Fruit fly (Drosophila melanogaster): ENCODE data around the gene CG5555.

CG5555 gene

dm6 chr3R:19151848-19152787 is 28.2 kb downstream of the CG5555 start:
- TF ChIP-seq Pif1A (GFP tag; optimal IDR thresholded peaks at IDR 0.05) (peak; percentile 14), CG4496 (GFP tag; IDR thresholded peaks at IDR 0.05) (peak; percentile 44; the same call in 1 of the 3 replicates), CG32121 (GFP tag; IDR thresholded peaks at IDR 0.05) (peak; percentile 62), CG12605 (GFP tag; IDR thresholded peaks at IDR 0.05) (peak; percentile 45; the same call in 1 of the 2 replicates), CG8159 (tag; optimal IDR thresholded peaks at IDR 0.05) (peak; percentile 9), CG10348 (GFP tag; IDR thresholded peaks at IDR 0.05) (no peak), Ets98B (GFP tag; IDR thresholded peaks at IDR 0.05) (peak; percentile 67), fd96Ca (GFP tag; IDR thresholded peaks at IDR 0.05) (no peak), CG17806 (tag; optimal IDR thresholded peaks at IDR 0.05) (no peak), CG15710 (tag; optimal IDR thresholded peaks at IDR 0.05) (peak; percentile 2), Snoo (tag; optimal IDR thresholded peaks at IDR 0.05) (peak; percentile 13)

DNA sequence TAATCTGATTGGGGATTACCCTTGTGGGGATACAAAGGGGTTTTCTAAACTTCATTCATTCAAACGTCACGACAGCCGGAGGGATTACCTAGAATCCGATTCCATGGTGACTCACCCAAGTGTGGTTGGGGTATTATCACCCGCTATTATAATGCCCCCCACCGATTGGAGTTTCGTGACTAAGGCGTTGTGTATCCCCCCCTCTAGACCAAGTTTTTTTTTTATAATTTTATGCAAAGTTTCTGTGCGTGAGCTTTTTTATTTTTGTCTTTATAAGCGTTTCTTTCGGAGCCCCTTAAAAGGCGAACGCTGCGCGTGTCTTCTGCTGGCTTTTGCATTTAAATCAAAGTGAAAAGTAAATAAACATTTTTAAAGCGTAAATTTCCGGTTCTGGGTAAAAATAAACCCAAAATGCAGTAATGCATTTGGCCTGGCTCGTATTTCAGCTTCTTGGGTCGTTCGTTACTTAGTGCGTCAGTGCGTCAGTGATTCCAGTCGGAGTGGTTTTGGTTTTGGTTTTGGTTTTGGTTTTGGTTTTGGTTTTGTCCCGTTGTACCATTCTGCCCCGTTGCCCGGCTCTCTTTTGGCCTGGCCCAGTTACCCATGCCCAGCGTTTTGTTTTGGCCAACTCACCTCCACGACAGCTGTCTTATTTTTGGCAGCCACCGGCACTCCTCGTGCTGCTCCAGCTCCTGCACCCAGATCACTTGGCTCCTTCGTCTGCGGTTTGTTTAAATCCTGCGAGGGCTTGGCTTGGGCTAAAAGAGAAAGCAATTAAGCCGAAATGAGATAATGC is 29.3 kb downstream of the CG5555 start:
- no peak for TF ChIP-seq CG32121 (GFP tag; IDR thresholded peaks at IDR 0.05)
- TF ChIP-seq Ets98B (GFP tag; IDR thresholded peaks at IDR 0.05): no peak
- TF ChIP-seq EcR (GFP tag; optimal IDR thresholded peaks at IDR 0.05): no peak
- TF ChIP-seq Snoo (tag; optimal IDR thresholded peaks at IDR 0.05): no peak
- no peak for TF ChIP-seq CG14655 (GFP tag; optimal IDR thresholded peaks at IDR 0.05)
- TF ChIP-seq CG9948 (tag; optimal IDR thresholded peaks at IDR 0.05): no peak
- no peak for TF ChIP-seq Pif1A (GFP tag; optimal IDR thresholded peaks at IDR 0.05)
- no peak for TF ChIP-seq D1 (tag; optimal IDR thresholded peaks at IDR 0.05)
- no peak for TF ChIP-seq CG17806 (tag; optimal IDR thresholded peaks at IDR 0.05)
- no peak for TF ChIP-seq CG4496 (GFP tag; IDR thresholded peaks at IDR 0.05)
- TF ChIP-seq CG8301 (tag; optimal IDR thresholded peaks at IDR 0.05): no peak
- no peak for TF ChIP-seq Pif1B (GFP tag; optimal IDR thresholded peaks at IDR 0.05)

DNA sequence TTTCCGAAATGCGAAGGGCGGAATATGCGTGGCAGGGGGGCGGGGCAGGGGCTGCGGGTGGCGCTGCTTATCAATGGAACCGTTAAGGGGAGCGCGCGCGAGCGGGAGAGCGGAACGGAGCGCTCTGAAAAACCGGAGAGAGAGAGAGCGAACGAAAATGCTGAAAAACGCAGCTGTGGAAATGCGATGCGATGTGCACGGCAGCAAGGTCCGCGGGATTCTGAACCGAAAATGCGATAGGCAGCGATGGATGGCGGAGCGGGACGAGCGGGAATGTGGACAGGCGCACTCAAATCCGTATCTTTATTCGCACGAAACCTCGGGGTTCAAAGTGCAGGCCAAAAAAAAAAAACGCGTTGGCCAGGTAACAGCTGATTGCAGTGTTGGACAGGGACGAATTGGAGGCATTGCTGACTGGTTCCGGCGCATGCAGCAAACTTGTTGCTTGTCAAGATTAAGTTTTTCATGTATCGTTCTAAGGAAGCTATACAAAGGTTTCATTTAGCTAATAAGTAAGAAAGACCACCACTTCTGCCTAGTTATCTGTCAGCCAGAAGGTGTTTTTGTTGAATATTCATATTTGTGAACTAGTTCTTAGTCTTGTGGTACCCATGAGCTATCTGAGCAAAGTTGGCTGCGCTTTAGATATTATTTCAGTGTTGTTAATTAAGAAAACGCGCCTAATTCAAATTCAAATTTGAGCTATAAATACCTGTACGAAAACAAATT is 32.7 kb downstream of the CG5555 start, which contains the start of gene Ppcs:
Ppcs (minus strand) TSS at position 400 of the 729 bp plus-strand sequence.
- TF ChIP-seq CG8301 (tag; optimal IDR thresholded peaks at IDR 0.05): peak; percentile 76
- TF ChIP-seq CG9948 (tag; optimal IDR thresholded peaks at IDR 0.05): peak; percentile 37
- TF ChIP-seq CG32121 (GFP tag; IDR thresholded peaks at IDR 0.05): peak; percentile 82
- 0 out of 2 replicates have a peak, but pooled peaks have one; percentile 7 for TF ChIP-seq CG10348 (GFP tag; IDR thresholded peaks at IDR 0.05)
- TF ChIP-seq CG4496 (GFP tag; IDR thresholded peaks at IDR 0.05): peak; percentile 90
- peak; percentile 48 for TF ChIP-seq CG15710 (tag; optimal IDR thresholded peaks at IDR 0.05)
- peak; percentile 63 for TF ChIP-seq CG8159 (tag; optimal IDR thresholded peaks at IDR 0.05)
- peak; percentile 94 for TF ChIP-seq gl (tag; optimal IDR thresholded peaks at IDR 0.05)
- peak; percentile 40 for TF ChIP-seq CG34367 (tag; optimal IDR thresholded peaks at IDR 0.05)
- TF ChIP-seq CG12605 (GFP tag; IDR thresholded peaks at IDR 0.05): peak; percentile 89
- TF ChIP-seq EcR (GFP tag; optimal IDR thresholded peaks at IDR 0.05): peak; percentile 27
- TF ChIP-seq fd96Ca (GFP tag; IDR thresholded peaks at IDR 0.05): peak; percentile 74
- peak; percentile 40 for TF ChIP-seq CG17806 (tag; optimal IDR thresholded peaks at IDR 0.05)
- TF ChIP-seq Pif1B (GFP tag; optimal IDR thresholded peaks at IDR 0.05): peak; percentile 84
- peak; percentile 92 for TF ChIP-seq CG13204 (GFP tag; optimal IDR thresholded peaks at IDR 0.05)
- TF ChIP-seq Ets98B (GFP tag; IDR thresholded peaks at IDR 0.05): peak; percentile 81; the same call in 1 of the 2 replicates
- TF ChIP-seq rn (GFP tag; IDR thresholded peaks at IDR 0.05): no peak
- peak; percentile 77 for TF ChIP-seq Snoo (tag; optimal IDR thresholded peaks at IDR 0.05)
- TF ChIP-seq D1 (tag; optimal IDR thresholded peaks at IDR 0.05): no peak
- peak; percentile 87 for TF ChIP-seq Pif1A (GFP tag; optimal IDR thresholded peaks at IDR 0.05)
- TF ChIP-seq CG14655 (GFP tag; optimal IDR thresholded peaks at IDR 0.05): peak; percentile 82

DNA sequence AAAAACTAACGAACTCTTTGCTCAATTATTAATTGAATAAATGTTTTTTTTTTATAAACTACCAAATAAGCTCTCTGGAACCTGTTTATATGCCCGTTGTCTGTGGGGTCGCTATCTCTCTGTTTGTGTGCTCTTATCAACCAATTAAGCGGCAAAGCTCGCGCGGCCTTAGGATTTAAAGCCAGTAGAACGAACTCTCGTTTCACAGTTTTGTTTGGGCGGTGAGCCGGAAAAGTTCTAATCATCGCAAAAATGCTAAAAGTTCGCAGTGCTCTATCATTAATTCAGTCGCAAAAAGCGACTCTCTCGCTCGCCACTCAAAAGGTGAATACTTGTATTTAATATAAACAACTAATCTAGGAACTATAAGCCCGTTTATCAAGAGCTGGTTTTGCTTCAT is 45.4 kb downstream of the CG5555 start, which contains the start of gene Cyp12a4:
Cyp12a4 (plus strand) TSS at position 202 of the 400 bp plus-strand sequence.
- TF ChIP-seq CG32121 (GFP tag; IDR thresholded peaks at IDR 0.05): no peak
- no peak for TF ChIP-seq Pif1A (GFP tag; optimal IDR thresholded peaks at IDR 0.05)
- TF ChIP-seq CG8301 (tag; optimal IDR thresholded peaks at IDR 0.05): no peak
- no peak for TF ChIP-seq CG4496 (GFP tag; IDR thresholded peaks at IDR 0.05)
- TF ChIP-seq CG15710 (tag; optimal IDR thresholded peaks at IDR 0.05): no peak
- no peak for TF ChIP-seq fd96Ca (GFP tag; IDR thresholded peaks at IDR 0.05)
- no peak for TF ChIP-seq CG12605 (GFP tag; IDR thresholded peaks at IDR 0.05)
- TF ChIP-seq CG17806 (tag; optimal IDR thresholded peaks at IDR 0.05): no peak
- no peak for TF ChIP-seq EcR (GFP tag; optimal IDR thresholded peaks at IDR 0.05)
- TF ChIP-seq CG13204 (GFP tag; optimal IDR thresholded peaks at IDR 0.05): no peak
- TF ChIP-seq D1 (tag; optimal IDR thresholded peaks at IDR 0.05): no peak
- TF ChIP-seq rn (GFP tag; IDR thresholded peaks at IDR 0.05): no peak

Measured in whole organism, pupa.